In genomic region chrIII:11947527-11947926, ce11 we compare ENCODE assay signal across 2 worm cellular contexts.
TF ChIP-seq lines count a peak whose summit lies in the region.

No protein-coding gene starts in this region.

TF ChIP-seq in whole organism, L1 larva, 84 proteins besides CTCF, POLR2A, EP300 and RAD21 (continued from another document):
- no peak for TF ChIP-seq efl-1 (optimal IDR thresholded peaks at IDR 0.05; lab: Kevin White, UChicago)
- peak in 1 of 2 experiments; percentile 41 for TF ChIP-seq efl-1 (GFP tag; optimal IDR thresholded peaks at IDR 0.05 in 1 of 2; lab: Kevin White, UChicago)
- no peak for TF ChIP-seq F16B12.6 (tag; optimal IDR thresholded peaks at IDR 0.05; lab: Kevin White, UChicago)
- no peak for TF ChIP-seq fkh-10 (GFP tag; optimal IDR thresholded peaks at IDR 0.05; lab: Kevin White, UChicago)
- no peak for TF ChIP-seq grh-1 (GFP tag; IDR thresholded peaks at IDR 0.05; lab: Robert Waterston, UW)
- TF ChIP-seq skn-1 (tag; optimal IDR thresholded peaks at IDR 0.05; lab: Kevin White, UChicago) = peak; percentile 2
- no peak for TF ChIP-seq pax-3 (tag; optimal IDR thresholded peaks at IDR 0.05; lab: Kevin White, UChicago)

TF ChIP-seq in whole organism, L4 larva, 104 proteins besides CTCF, POLR2A, EP300 and RAD21 (continued from another document):
- TF ChIP-seq vab-7 (GFP tag; IDR thresholded peaks at IDR 0.05; lab: Robert Waterston, UW) (no peak), pha-4 (GFP tag; IDR thresholded peaks at IDR 0.05; lab: Robert Waterston, UW) (no peak), pha-4 (tag; optimal IDR thresholded peaks at IDR 0.05; lab: Kevin White, UChicago) (peak; percentile 60), lin-13 (GFP tag; optimal IDR thresholded peaks at IDR 0.05; lab: Kevin White, UChicago) (peak; percentile 5), daf-16 (GFP tag; optimal IDR thresholded peaks at IDR 0.05; lab: Kevin White, UChicago) (no peak), daf-16 (tag; optimal IDR thresholded peaks at IDR 0.05; lab: Kevin White, UChicago) (peak; percentile 64), mes-2 (tag; optimal IDR thresholded peaks at IDR 0.05; lab: Kevin White, UChicago; ENCODE audit: poor library complexity, severe bottlenecking) (peak; percentile 61), php-3 (GFP tag; IDR thresholded peaks at IDR 0.05; lab: Robert Waterston, UW) (0 out of 2 replicates have a peak, but pooled peaks have one; percentile 33), mep-1 (tag; optimal IDR thresholded peaks at IDR 0.05; lab: Kevin White, UChicago) (peak; percentile 54)
